Fruit fly (Drosophila melanogaster) whole organism, wandering third instar larva: ENCODE data around the gene CG1774.
A peak's percentile ranks its signal among the peaks of the same experiment; 100 is the strongest.

Source experiments
- Abd-B ChIP-seq: fragments of >200 bp; optimal IDR thresholded peaks from 2 replicates; lab custom pipeline; 2017; ENCODE audit warnings: missing biosample characterization, missing genetic modification characterization
- CG32264 ChIP-seq: fragments of 200-800 bp; sonication (Bioruptor generic); optimal IDR thresholded peaks from 2 replicates; lab custom pipeline; 2016; ENCODE audit warnings: missing biosample characterization, missing genetic modification characterization
- CG9705 ChIP-seq: fragments of 200-800 bp; sonication (Bioruptor generic); optimal IDR thresholded peaks from 2 replicates; lab custom pipeline; 2018; ENCODE audit warnings: missing biosample characterization, mild to moderate bottlenecking, missing genetic modification characterization
- CrebA ChIP-seq: fragments of 200-800 bp; sonication (Bioruptor generic); optimal IDR thresholded peaks from 2 replicates; lab custom pipeline; 2016; ENCODE audit warnings: missing biosample characterization, mild to moderate bottlenecking, missing genetic modification characterization, borderline replicate concordance
- Dfd ChIP-seq: fragments of >200 bp; optimal IDR thresholded peaks from 2 replicates; lab custom pipeline; 2017; ENCODE audit warnings: missing biosample characterization, missing genetic modification characterization
- Dif ChIP-seq: fragments of 200-275, 200-300 bp; sonication (Bioruptor generic); optimal IDR thresholded peaks from 2 replicates; lab custom pipeline; 2018; ENCODE audit warnings: missing biosample characterization, missing genetic modification characterization; ENCODE audit not compliant: partially characterized antibody
- GATAd ChIP-seq: sonication (Bioruptor generic); optimal IDR thresholded peaks from 2 replicates; lab custom pipeline; 2016; ENCODE audit warnings: missing biosample characterization, missing genetic modification characterization
- HLH106 ChIP-seq: fragments of 200-800 bp; optimal IDR thresholded peaks from 3 replicates; lab custom pipeline; 2019; ENCODE audit warnings: missing biosample characterization, mild to moderate bottlenecking, missing genetic modification characterization, moderate library complexity
- Hnf4 ChIP-seq: fragments of 200-800 bp; sonication (Bioruptor generic); optimal IDR thresholded peaks from 2 replicates; lab custom pipeline; 2016; ENCODE audit warnings: missing biosample characterization, mild to moderate bottlenecking, missing genetic modification characterization
- Hr78 ChIP-seq: fragments of >200 bp; optimal IDR thresholded peaks from 2 replicates; lab custom pipeline; 2017; ENCODE audit warnings: missing biosample characterization, missing genetic modification characterization
- Hr83 ChIP-seq: fragments of 200-300 bp; sonication (Bioruptor generic); optimal IDR thresholded peaks from 2 replicates; lab custom pipeline; 2016; ENCODE audit warnings: missing biosample characterization, mild to moderate bottlenecking, missing genetic modification characterization, moderate library complexity; ENCODE audit not compliant: poor library complexity, severe bottlenecking
- Jra ChIP-seq: sonication (Bioruptor generic); optimal IDR thresholded peaks from 2 replicates; lab custom pipeline; 2016; ENCODE audit warnings: missing biosample characterization, missing genetic modification characterization
- Mio ChIP-seq: sonication (Bioruptor generic); optimal IDR thresholded peaks from 2 replicates; lab custom pipeline; 2016; ENCODE audit warnings: missing biosample characterization, missing genetic modification characterization
- Myc ChIP-seq: fragments of >200 bp; optimal IDR thresholded peaks from 2 replicates; lab custom pipeline; 2017
- N ChIP-seq: fragments of >200 bp; optimal IDR thresholded peaks from 2 replicates; lab custom pipeline; 2018; ENCODE audit warnings: missing biosample characterization, missing external identifiers, missing genetic modification characterization
- OdsH ChIP-seq: fragments of 200-800 bp; sonication (Bioruptor generic); optimal IDR thresholded peaks from 2 replicates; lab custom pipeline; 2016; ENCODE audit warnings: missing biosample characterization, mild to moderate bottlenecking, missing genetic modification characterization
- Rel ChIP-seq, 2 experiments: fragments of 200-800 bp; sonication (Bioruptor generic) in 1 of 2; optimal IDR thresholded peaks; 2 replicates in 1 of 2; 3 replicates in 1 of 2; lab custom pipeline; 2016 to 2019; ENCODE audit warnings: mild to moderate bottlenecking in 2 of 2, missing biosample characterization in 2 of 2, missing genetic modification characterization in 2 of 2, moderate library complexity in 1 of 2
- Sp1 ChIP-seq: fragments of 200-800 bp; sonication (Bioruptor generic); optimal IDR thresholded peaks from 3 replicates; lab custom pipeline; 2019; ENCODE audit warnings: missing biosample characterization, mild to moderate bottlenecking, missing genetic modification characterization, moderate library complexity
- Vsx2 ChIP-seq: fragments of 200-300, 225-300 bp; sonication (Bioruptor generic); optimal IDR thresholded peaks from 2 replicates; lab custom pipeline; 2018; ENCODE audit warnings: missing biosample characterization, missing genetic modification characterization; ENCODE audit not compliant: partially characterized antibody
- br ChIP-seq: fragments of 200-800 bp; sonication (Bioruptor generic); optimal IDR thresholded peaks from 2 replicates; lab custom pipeline; 2016; ENCODE audit warnings: missing biosample characterization, missing genetic modification characterization
- brk ChIP-seq: fragments of 200-800 bp; sonication (Bioruptor generic); optimal IDR thresholded peaks from 2 replicates; lab custom pipeline; 2016; ENCODE audit warnings: missing biosample characterization, mild to moderate bottlenecking, missing genetic modification characterization
- dl ChIP-seq, 2 experiments: fragments of 175-275, 200-275 bp in 1 of 2; fragments of 200-275 bp in 1 of 2; sonication (Bioruptor generic); optimal IDR thresholded peaks; lab custom pipeline; 2018; ENCODE audit warnings: mild to moderate bottlenecking in 2 of 2, missing biosample characterization in 2 of 2, missing genetic modification characterization in 2 of 2, moderate library complexity in 2 of 2; ENCODE audit not compliant: partially characterized antibody in 2 of 2, insufficient read depth in 1 of 2
- dmrt93B ChIP-seq: fragments of 200-800 bp; sonication (Bioruptor generic); optimal IDR thresholded peaks from 2 replicates; lab custom pipeline; 2018; ENCODE audit warnings: missing biosample characterization, mild to moderate bottlenecking, missing genetic modification characterization
- dsf ChIP-seq: sonication (Bioruptor generic); optimal IDR thresholded peaks from 2 replicates; lab custom pipeline; 2016; ENCODE audit warnings: missing biosample characterization, missing genetic modification characterization, borderline replicate concordance
- ey ChIP-seq: fragments of 200-800 bp; sonication (Bioruptor generic); optimal IDR thresholded peaks from 2 replicates; lab custom pipeline; 2016; ENCODE audit warnings: missing biosample characterization, missing genetic modification characterization
- foxo ChIP-seq, 2 experiments: fragments of 200-800 bp; sonication (Bioruptor generic); optimal IDR thresholded peaks; 2 replicates in 1 of 2; 3 replicates in 1 of 2; lab custom pipeline; 2016 to 2017; ENCODE audit warnings: missing biosample characterization in 2 of 2, missing genetic modification characterization in 2 of 2
- fru ChIP-seq: fragments of 200-800 bp; sonication (Bioruptor generic); optimal IDR thresholded peaks from 3 replicates; lab custom pipeline; 2016; ENCODE audit warnings: missing biosample characterization, mild to moderate bottlenecking, missing genetic modification characterization
- h ChIP-seq: fragments of 200-800 bp; sonication (Bioruptor generic); optimal IDR thresholded peaks from 3 replicates; lab custom pipeline; 2016; ENCODE audit warnings: missing biosample characterization, mild to moderate bottlenecking, missing genetic modification characterization
- jim ChIP-seq: fragments of 175-275, 200-325 bp; sonication (Bioruptor generic); optimal IDR thresholded peaks from 2 replicates; lab custom pipeline; 2016; ENCODE audit warnings: missing biosample characterization, mild to moderate bottlenecking, missing genetic modification characterization
- lola ChIP-seq: fragments of >200 bp; optimal IDR thresholded peaks from 2 replicates; lab custom pipeline; 2017; ENCODE audit warnings: missing biosample characterization, missing genetic modification characterization
- pan ChIP-seq: fragments of >200 bp; optimal IDR thresholded peaks from 2 replicates; lab custom pipeline; 2017
- psq ChIP-seq: fragments of 200-800 bp; sonication (Bioruptor generic); optimal IDR thresholded peaks from 3 replicates; lab custom pipeline; 2017; ENCODE audit warnings: missing biosample characterization, mild to moderate bottlenecking, missing genetic modification characterization, moderate library complexity
- rgr ChIP-seq: fragments of 200-800 bp; sonication (Bioruptor generic); optimal IDR thresholded peaks from 3 replicates; lab custom pipeline; 2016; ENCODE audit warnings: missing biosample characterization, mild to moderate bottlenecking, missing genetic modification characterization
- sage ChIP-seq: fragments of 200-800 bp; sonication (Bioruptor generic); optimal IDR thresholded peaks from 2 replicates; lab custom pipeline; 2016; ENCODE audit warnings: missing biosample characterization, mild to moderate bottlenecking, missing genetic modification characterization
- sv ChIP-seq: fragments of 200-800 bp; sonication (Bioruptor generic); optimal IDR thresholded peaks from 3 replicates; lab custom pipeline; 2016; ENCODE audit warnings: missing biosample characterization, missing genetic modification characterization
- tai ChIP-seq: sonication (Bioruptor generic); optimal IDR thresholded peaks from 2 replicates; lab custom pipeline; 2016; ENCODE audit warnings: missing biosample characterization, missing genetic modification characterization
- usp ChIP-seq: fragments of >200 bp; optimal IDR thresholded peaks from 2 replicates; lab custom pipeline; 2017; ENCODE audit warnings: missing biosample characterization, missing genetic modification characterization
- woc ChIP-seq: sonication (Bioruptor generic); optimal IDR thresholded peaks from 2 replicates; lab custom pipeline; 2016; ENCODE audit warnings: missing biosample characterization, mild to moderate bottlenecking, missing genetic modification characterization

Gene CG1774

DNA sequence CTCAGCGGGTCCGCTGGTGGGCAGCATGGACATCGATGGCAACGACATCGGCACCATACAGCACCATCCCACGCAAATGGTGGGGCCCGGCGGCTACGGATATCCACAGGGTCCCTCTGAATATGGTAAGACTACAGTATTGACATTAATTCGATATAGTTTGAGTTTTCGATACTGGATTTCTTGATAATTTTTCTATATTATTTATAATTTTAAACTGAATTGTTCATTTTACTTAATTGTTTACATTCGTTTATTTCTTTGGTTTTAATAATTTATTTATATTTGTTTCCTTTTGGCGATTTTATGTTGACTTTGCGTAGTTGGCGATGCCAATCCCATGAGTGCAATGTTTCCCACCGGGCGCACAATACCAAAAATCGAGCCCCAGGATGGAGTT lies 20.0 kb downstream of the CG1774 start, which contains the start of gene CycG:
TSS of gene CycG (minus strand) at position 101 of the 400 bp plus-strand sequence.
- TF ChIP-seq Rel (GFP tag; optimal IDR thresholded peaks at IDR 0.05; lab: Kevin White, UChicago) = no peak
- TF ChIP-seq Rel (tag; optimal IDR thresholded peaks at IDR 0.05; lab: Kevin White, UChicago) = no peak
- TF ChIP-seq dsf (GFP tag; lab: Kevin White, UChicago) = no peak
- TF ChIP-seq CG32264 (GFP tag; lab: Kevin White, UChicago) = no peak
- TF ChIP-seq rgr (GFP tag; lab: Kevin White, UChicago) = no peak
- no peak for TF ChIP-seq dl (GFP tag; optimal IDR thresholded peaks at IDR 0.05; lab: Kevin White, UChicago; ENCODE audit: insufficient read depth in 1 of 2, partially characterized antibody in 2 of 2)
- TF ChIP-seq ey = no peak
- no peak for TF ChIP-seq Abd-B (GFP tag; lab: Kevin White, UChicago)
- TF ChIP-seq Jra (GFP tag; lab: Kevin White, UChicago) = no peak
- TF ChIP-seq HLH106 (tag; lab: Kevin White, UChicago) = no peak
- no peak for TF ChIP-seq Hnf4 (GFP tag; lab: Kevin White, UChicago)
- TF ChIP-seq foxo (GFP tag; optimal IDR thresholded peaks at IDR 0.05; lab: Kevin White, UChicago) = no peak
- no peak for TF ChIP-seq tai
- TF ChIP-seq GATAd (GFP tag; lab: Kevin White, UChicago) = no peak
- no peak for TF ChIP-seq Dfd (GFP tag; lab: Kevin White, UChicago)
- TF ChIP-seq sage (GFP tag; lab: Kevin White, UChicago) = no peak
- no peak for TF ChIP-seq fru (GFP tag; lab: Kevin White, UChicago)
- TF ChIP-seq, all 38 proteins: peak for 0

- TF ChIP-seq Vsx2 (GFP tag; lab: Kevin White, UChicago) (no peak), Jra (GFP tag; lab: Kevin White, UChicago) (peak; percentile 98), lola (GFP tag; lab: Kevin White, UChicago) (no peak), h (GFP tag; lab: Kevin White, UChicago) (peak; percentile 99), N (GFP tag; lab: Kevin White, UChicago) (no peak), br (GFP tag; lab: Kevin White, UChicago) (peak; percentile 98), Myc (lab: Kevin White, UChicago) (no peak), Hnf4 (GFP tag; lab: Kevin White, UChicago) (peak; percentile 99), Dfd (GFP tag; lab: Kevin White, UChicago) (no peak), Mio (GFP tag; lab: Kevin White, UChicago) (peak; percentile 94), Hr78 (no peak), Hr83 (peak; percentile 99), CrebA (GFP tag; lab: Kevin White, UChicago) (no peak), dsf (GFP tag; lab: Kevin White, UChicago) (peak; percentile 97), fru (GFP tag; lab: Kevin White, UChicago) (peak; percentile 99), dmrt93B (peak; percentile 97), HLH106 (tag; lab: Kevin White, UChicago) (peak; percentile 98), woc (GFP tag; lab: Kevin White, UChicago) (peak; percentile 96), CG32264 (GFP tag; lab: Kevin White, UChicago) (peak; percentile 97), sv (GFP tag; lab: Kevin White, UChicago) (peak; percentile 98), jim (no peak), Sp1 (GFP tag; lab: Kevin White, UChicago) (peak; percentile 97), CG9705 (GFP tag; lab: Kevin White, UChicago) (peak; percentile 91), foxo (GFP tag; optimal IDR thresholded peaks at IDR 0.05; lab: Kevin White, UChicago) (peak; percentile 95 to 99), sage (GFP tag; lab: Kevin White, UChicago) (peak; percentile 97), dl (GFP tag; optimal IDR thresholded peaks at IDR 0.05; lab: Kevin White, UChicago; ENCODE audit: insufficient read depth in 1 of 2, partially characterized antibody in 2 of 2) (no peak), Dif (GFP tag; lab: Kevin White, UChicago) (no peak), pan (no peak), ey (peak; percentile 99), psq (GFP tag; lab: Kevin White, UChicago) (peak; percentile 97), tai (no peak), Rel (GFP tag; optimal IDR thresholded peaks at IDR 0.05; lab: Kevin White, UChicago) (peak; percentile 68), Rel (tag; optimal IDR thresholded peaks at IDR 0.05; lab: Kevin White, UChicago) (peak; percentile 85), GATAd (GFP tag; lab: Kevin White, UChicago) (peak; percentile 97), Abd-B (GFP tag; lab: Kevin White, UChicago) (no peak), usp (GFP tag; lab: Kevin White, UChicago) (no peak), brk (no peak), rgr (GFP tag; lab: Kevin White, UChicago) (peak; percentile 99), OdsH (GFP tag; lab: Kevin White, UChicago) (peak; percentile 99)
- TF ChIP-seq, all 38 proteins: peak for 23
Measured at dm6 chr3R:31616001-31616400, 23.4 kb downstream of the CG1774 start, which contains the start of the genes Mnat9 and CG1792. Gene Mnat9 (minus strand): TSS chr3R:31616160. Gene CG1792 (plus strand): TSS chr3R:31616303.
